Fruit fly (Drosophila melanogaster) whole organism, larva: ENCODE data around the gene CG6180.
A peak's percentile ranks its signal among the peaks of the same experiment; 100 is the strongest.

Source experiments
- noc ChIP-seq: fragments of 200-800 bp; sonication (Bioruptor generic); optimal IDR thresholded peaks from 3 replicates; lab custom pipeline; 2019; ENCODE audit warnings: missing biosample characterization, mild to moderate bottlenecking, missing genetic modification characterization, moderate library complexity

CG6180 gene

dm6 chr2L:12707540-12707939 is at the start of gene CG6180, which contains the start of gene CG15484:
Gene CG6180, plus strand, starts transcription at chr2L:12707661.
Gene CG15484, minus strand, starts transcription at chr2L:12707711.
- TF ChIP-seq noc (tag; lab: Kevin White, UChicago), result peak; percentile 32

- no peak for TF ChIP-seq noc (tag; lab: Kevin White, UChicago)
Observed at dm6 chr2L:12666002-12666576, 41.4 kb upstream of the CG6180 start.

dm6 chr2L:12669614-12670013 is 37.8 kb upstream of the CG6180 start, which contains the start of gene Nepl7:
Gene Nepl7, minus strand, starts transcription at chr2L:12669714.
- TF ChIP-seq noc (tag; lab: Kevin White, UChicago), result no peak

dm6 chr2L:12672296-12672695 is 35.2 kb upstream of the CG6180 start:
- TF ChIP-seq noc (tag; lab: Kevin White, UChicago), result no peak

- no peak for TF ChIP-seq noc (tag; lab: Kevin White, UChicago)
Observed at dm6 chr2L:12674365-12674764, 33.1 kb upstream of the CG6180 start.

- TF ChIP-seq noc (tag; lab: Kevin White, UChicago), result no peak
Observed at dm6 chr2L:12678286-12678685, 29.2 kb upstream of the CG6180 start.

- no peak for TF ChIP-seq noc (tag; lab: Kevin White, UChicago)
Observed at dm6 chr2L:12679310-12679709, 28.2 kb upstream of the CG6180 start.

- no peak for TF ChIP-seq noc (tag; lab: Kevin White, UChicago)
Observed at dm6 chr2L:12681603-12682368, 25.7 kb upstream of the CG6180 start.

dm6 chr2L:12686811-12687210 is 20.6 kb upstream of the CG6180 start:
- TF ChIP-seq noc (tag; lab: Kevin White, UChicago), result no peak

dm6 chr2L:12689281-12689765 is 18.1 kb upstream of the CG6180 start:
- no peak for TF ChIP-seq noc (tag; lab: Kevin White, UChicago)

- no peak for TF ChIP-seq noc (tag; lab: Kevin White, UChicago)
Observed at dm6 chr2L:12692343-12693079, 14.9 kb upstream of the CG6180 start, which contains the start of the genes CCT4 and CG6153. Gene CCT4, minus strand, starts transcription at chr2L:12692934. Gene CG6153, plus strand, starts transcription at chr2L:12692993.

dm6 chr2L:12694823-12695420 is 12.5 kb upstream of the CG6180 start, which contains the start of the genes IFT43 and PICK1:
Gene IFT43, minus strand, starts transcription at chr2L:12694988.
Gene PICK1, plus strand, starts transcription at chr2L:12695033.
- TF ChIP-seq noc (tag; lab: Kevin White, UChicago), result no peak

dm6 chr2L:12697223-12697622 is 10.2 kb upstream of the CG6180 start, which contains the start of gene CG5781:
Gene CG5781, minus strand, starts transcription at chr2L:12697323.
- no peak for TF ChIP-seq noc (tag; lab: Kevin White, UChicago)

dm6 chr2L:12700381-12700963 is 7.0 kb upstream of the CG6180 start, which contains the start of gene CG17036:
Gene CG17036, minus strand, starts transcription at chr2L:12700746.
- TF ChIP-seq noc (tag; lab: Kevin White, UChicago), result peak; percentile 37

- TF ChIP-seq noc (tag; lab: Kevin White, UChicago), result peak; percentile 6
Observed at dm6 chr2L:12701498-12701897, 6.0 kb upstream of the CG6180 start.
